Worm (Caenorhabditis elegans) whole organism, early embryonic: Measurements from ENCODE around the gene sri-26.

Source experiments
- B0310.2 ChIP-seq: sonication (generic microtip); optimal IDR thresholded peaks from 2 replicates; lab custom pipeline; 2016; ENCODE audit warnings: mild to moderate bottlenecking, missing genetic modification characterization, missing compliant biosample characterization
- F13C5.2 ChIP-seq: sonication (generic microtip); optimal IDR thresholded peaks from 2 replicates; lab custom pipeline; 2017; ENCODE audit warnings: mild to moderate bottlenecking, missing genetic modification characterization, inconsistent platforms, missing compliant biosample characterization
- ama-1 ChIP-seq: fragments of 150-350 bp; optimal IDR thresholded peaks from 2 replicates; lab custom pipeline; 2014
- ceh-36 ChIP-seq: sonication (generic microtip); optimal IDR thresholded peaks from 2 replicates; lab custom pipeline; 2016; ENCODE audit warnings: missing genetic modification characterization, inconsistent platforms, missing compliant biosample characterization
- flt-1 ChIP-seq: fragments of 200-800 bp; sonication (Bioruptor generic); IDR thresholded peaks from 2 replicates; pipeline ENCODE4 v1.3.6; 2022; ENCODE audit warnings: missing genetic modification characterization, missing compliant biosample characterization
- hmbx-1 ChIP-seq: sonication (generic microtip); optimal IDR thresholded peaks from 2 replicates; lab custom pipeline; 2016; ENCODE audit warnings: mild to moderate bottlenecking, missing genetic modification characterization, missing compliant biosample characterization
- hmg-4 ChIP-seq: fragments of 200-800 bp; sonication (Bioruptor generic); optimal IDR thresholded peaks from 2 replicates; lab custom pipeline; 2018; ENCODE audit warnings: mild to moderate bottlenecking, missing genetic modification characterization, missing compliant biosample characterization
- hnd-1 ChIP-seq: sonication (generic microtip); optimal IDR thresholded peaks from 2 replicates; lab custom pipeline; 2016; ENCODE audit warnings: missing genetic modification characterization, missing compliant biosample characterization
- pes-1 ChIP-seq: fragments of 200-800 bp; sonication (Bioruptor generic); IDR thresholded peaks from 2 replicates; pipeline ENCODE4 v1.3.6; 2022; ENCODE audit warnings: missing genetic modification reagents, missing genetic modification characterization, missing compliant biosample characterization
- scrt-1 ChIP-seq: fragments of 200-800 bp; sonication (Bioruptor generic); IDR thresholded peaks from 2 replicates; pipeline ENCODE4 v1.3.6; 2022; ENCODE audit warnings: missing genetic modification characterization, missing compliant biosample characterization

DNA sequence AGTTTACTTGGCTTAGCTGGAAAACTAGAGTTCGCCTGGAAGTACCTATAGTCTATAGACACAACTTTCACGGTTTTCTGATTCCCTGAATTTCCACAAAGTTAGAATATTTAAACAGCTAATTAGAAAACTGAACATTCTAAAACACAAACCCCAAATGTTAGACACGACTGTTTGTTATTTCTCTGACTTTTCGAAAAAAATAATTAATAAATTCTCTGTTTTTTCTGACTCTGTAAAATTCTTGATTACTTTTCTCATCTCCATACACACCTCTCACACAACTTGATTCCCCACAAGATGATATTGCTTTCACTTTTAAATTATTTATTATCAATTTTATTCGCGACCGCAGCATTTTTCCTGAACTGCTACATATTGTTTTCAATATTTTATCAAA is 38.3 kb downstream of the sri-26 start, which contains the start of gene srbc-75:
- no peak for TF ChIP-seq hmbx-1 (tag; lab: Kevin White, UChicago)
- no peak for TF ChIP-seq ama-1 (lab: Kevin White, UChicago)
- no peak for TF ChIP-seq scrt-1 (GFP tag; lab: Robert Waterston, UW)
- no peak for TF ChIP-seq flt-1
- TF ChIP-seq pes-1 (GFP tag; lab: Robert Waterston, UW): no peak
- TF ChIP-seq hnd-1: no peak
- no peak for TF ChIP-seq ceh-36 (tag; lab: Kevin White, UChicago)
- no peak for TF ChIP-seq F13C5.2 (tag; lab: Kevin White, UChicago)
- TF ChIP-seq hmg-4 (GFP tag; lab: Kevin White, UChicago): no peak
- no peak for TF ChIP-seq B0310.2 (tag; lab: Kevin White, UChicago)
